Fruit fly (Drosophila melanogaster) whole organism, embryonic: ENCODE measurements around the gene CG6216.

Experiments
- Asciz ChIP-seq: fragments of 200-800 bp; sonication (Bioruptor generic); optimal IDR thresholded peaks from 2 replicates; lab custom pipeline; 2017; ENCODE audit warnings: missing biosample characterization, mild to moderate bottlenecking, missing genetic modification characterization, missing genetic modification reagents
- CG11695 ChIP-seq: fragments of 200-800 bp; sonication (Bioruptor generic); IDR thresholded peaks from 3 replicates; pipeline ENCODE4 v1.3.6; 2022; ENCODE audit warnings: missing biosample characterization, missing genetic modification characterization
- CG12299 ChIP-seq: fragments of 200-800 bp; sonication (Bioruptor generic); optimal IDR thresholded peaks from 2 replicates; lab custom pipeline; 2018; ENCODE audit warnings: missing biosample characterization, mild to moderate bottlenecking, missing genetic modification characterization
- CG12744 ChIP-seq: fragments of 200-800 bp; sonication (Bioruptor generic); optimal IDR thresholded peaks from 2 replicates; lab custom pipeline; 2016; ENCODE audit warnings: missing biosample characterization, missing genetic modification characterization
- CG12942 ChIP-seq: fragments of 200-800 bp; sonication (Bioruptor generic); optimal IDR thresholded peaks from 3 replicates; lab custom pipeline; 2016; ENCODE audit warnings: missing biosample characterization, missing genetic modification characterization
- CG13424 ChIP-seq: fragments of 200-800 bp; sonication (Bioruptor generic); optimal IDR thresholded peaks from 2 replicates; lab custom pipeline; 2019; ENCODE audit warnings: missing biosample characterization, mild to moderate bottlenecking, missing genetic modification characterization, moderate library complexity
- CG14710 ChIP-seq: fragments of 200-800 bp; sonication (Bioruptor generic); optimal IDR thresholded peaks from 3 replicates; lab custom pipeline; 2019; ENCODE audit warnings: missing biosample characterization, mild to moderate bottlenecking, missing genetic modification characterization, moderate library complexity
- CG15479 ChIP-seq: fragments of 200-800 bp; sonication (Bioruptor generic); optimal IDR thresholded peaks from 3 replicates; lab custom pipeline; 2019; ENCODE audit warnings: missing biosample characterization, mild to moderate bottlenecking, missing genetic modification characterization, moderate library complexity
- CG15514 ChIP-seq: fragments of 200-800 bp; sonication (Bioruptor generic); optimal IDR thresholded peaks from 3 replicates; lab custom pipeline; 2017; ENCODE audit warnings: missing biosample characterization, missing genetic modification characterization, mild to moderate bottlenecking, moderate library complexity, missing genetic modification reagents
- CG15601 ChIP-seq: fragments of 200-800 bp; sonication (Bioruptor generic); optimal IDR thresholded peaks from 3 replicates; lab custom pipeline; 2019; ENCODE audit warnings: missing biosample characterization, mild to moderate bottlenecking, missing genetic modification characterization, moderate library complexity
- CG17359 ChIP-seq: fragments of 200-800 bp; sonication (Bioruptor generic); optimal IDR thresholded peaks from 3 replicates; lab custom pipeline; 2018; ENCODE audit warnings: missing biosample characterization, mild to moderate bottlenecking, missing genetic modification characterization, moderate library complexity
- CG1792 ChIP-seq: fragments of 200-800 bp; sonication (Bioruptor generic); optimal IDR thresholded peaks from 2 replicates; lab custom pipeline; 2016; ENCODE audit warnings: missing biosample characterization, missing genetic modification characterization
- CG2199 ChIP-seq: fragments of 200-800 bp; sonication (Bioruptor generic); IDR thresholded peaks from 3 replicates; pipeline ENCODE4 v1.3.6; 2022; ENCODE audit warnings: missing biosample characterization, missing genetic modification characterization
- CG2712 ChIP-seq: fragments of 200-800 bp; optimal IDR thresholded peaks from 3 replicates; lab custom pipeline; 2019; ENCODE audit warnings: missing biosample characterization, mild to moderate bottlenecking, missing genetic modification characterization, moderate library complexity
- CG2875 ChIP-seq: fragments of 200-800 bp; sonication (Bioruptor generic); optimal IDR thresholded peaks from 2 replicates; lab custom pipeline; 2017; ENCODE audit warnings: missing biosample characterization, mild to moderate bottlenecking, missing genetic modification characterization, missing genetic modification reagents
- CG5245 ChIP-seq: fragments of 200-800 bp; sonication (Bioruptor generic); optimal IDR thresholded peaks from 3 replicates; lab custom pipeline; 2016; ENCODE audit warnings: missing biosample characterization, missing genetic modification characterization
- CG5953 ChIP-seq: fragments of 200-800 bp; sonication (Bioruptor generic); IDR thresholded peaks from 2 replicates; pipeline ENCODE4 v1.3.6; 2022; ENCODE audit warnings: missing biosample characterization, missing genetic modification characterization
- CG6854 ChIP-seq: fragments of 200-800 bp; sonication (Bioruptor generic); optimal IDR thresholded peaks from 3 replicates; lab custom pipeline; 2017; ENCODE audit warnings: missing biosample characterization, mild to moderate bottlenecking, missing genetic modification characterization
- CG7556 ChIP-seq: fragments of 200-800 bp; sonication (Bioruptor generic); optimal IDR thresholded peaks from 2 replicates; lab custom pipeline; 2017; ENCODE audit warnings: missing biosample characterization, mild to moderate bottlenecking, missing genetic modification characterization
- CG9727 ChIP-seq: fragments of 200-800 bp; sonication (Bioruptor generic); optimal IDR thresholded peaks from 3 replicates; lab custom pipeline; 2017; ENCODE audit warnings: missing biosample characterization, mild to moderate bottlenecking, missing genetic modification characterization
- Chrac-16 ChIP-seq: fragments of 200-800 bp; sonication (Bioruptor generic); optimal IDR thresholded peaks from 3 replicates; lab custom pipeline; 2016; ENCODE audit warnings: missing biosample characterization, missing genetic modification characterization
- D19A ChIP-seq: fragments of 200-800 bp; optimal IDR thresholded peaks from 3 replicates; lab custom pipeline; 2019; ENCODE audit warnings: missing biosample characterization, mild to moderate bottlenecking, missing genetic modification characterization, moderate library complexity
- Hr39 ChIP-seq: fragments of >200 bp; optimal IDR thresholded peaks from 2 replicates; lab custom pipeline; 2017
- Kr ChIP-seq: fragments of 200-800 bp; sonication (Bioruptor generic); optimal IDR thresholded peaks from 2 replicates; lab custom pipeline; 2017; ENCODE audit warnings: missing biosample characterization, mild to moderate bottlenecking, missing genetic modification characterization
- Lhr ChIP-seq: fragments of 200-800 bp; sonication (Bioruptor generic); optimal IDR thresholded peaks from 3 replicates; lab custom pipeline; 2017; ENCODE audit warnings: mild to moderate bottlenecking, missing biosample characterization, missing genetic modification reagents, missing genetic modification characterization
- Max ChIP-seq: fragments of 200-800 bp; sonication (Bioruptor generic); optimal IDR thresholded peaks from 2 replicates; lab custom pipeline; 2016; ENCODE audit warnings: missing biosample characterization, mild to moderate bottlenecking, missing genetic modification characterization
- Pdp1 ChIP-seq, 2 experiments: fragments of 200-800 bp; sonication (Bioruptor generic); optimal IDR thresholded peaks; 3 replicates each; lab custom pipeline; 2016; ENCODE audit warnings: missing biosample characterization in 2 of 2, missing genetic modification characterization in 2 of 2, mild to moderate bottlenecking in 1 of 2, moderate library complexity in 1 of 2
- Trl ChIP-seq, 3 experiments: fragments of >200 bp in 2 of 3; fragments of 200-800 bp in 1 of 3; sonication (Bioruptor generic) in 1 of 3; optimal IDR thresholded peaks; 2 replicates in 1 of 3; 3 replicates in 2 of 3; lab custom pipeline; 2016 to 2017; ENCODE audit warnings: missing biosample characterization in 1 of 3, missing genetic modification characterization in 1 of 3
- bcd ChIP-seq: fragments of 200-800 bp; sonication (Bioruptor generic); optimal IDR thresholded peaks from 2 replicates; lab custom pipeline; 2017; ENCODE audit warnings: missing biosample characterization, mild to moderate bottlenecking, missing genetic modification characterization
- cad ChIP-seq: fragments of >200 bp; optimal IDR thresholded peaks from 2 replicates; lab custom pipeline; 2017; ENCODE audit warnings: missing biosample characterization, missing genetic modification characterization
- dmrt99B ChIP-seq: fragments of 200-800 bp; sonication (Bioruptor generic); optimal IDR thresholded peaks from 2 replicates; lab custom pipeline; 2018; ENCODE audit warnings: missing biosample characterization, mild to moderate bottlenecking, missing genetic modification characterization, moderate library complexity
- emc ChIP-seq: fragments of 200-800 bp; sonication (Bioruptor generic); optimal IDR thresholded peaks from 2 replicates; lab custom pipeline; 2016; ENCODE audit warnings: missing biosample characterization, missing genetic modification characterization
- fd3F ChIP-seq: fragments of 200-800 bp; sonication (Bioruptor generic); optimal IDR thresholded peaks from 2 replicates; lab custom pipeline; 2018; ENCODE audit warnings: missing biosample characterization, mild to moderate bottlenecking, missing genetic modification characterization, moderate library complexity
- fd96Cb ChIP-seq: fragments of 200-800 bp; sonication (Bioruptor generic); optimal IDR thresholded peaks from 2 replicates; lab custom pipeline; 2018; ENCODE audit warnings: missing biosample characterization, mild to moderate bottlenecking, missing genetic modification characterization, moderate library complexity
- gcm ChIP-seq: fragments of 200-800 bp; sonication (Bioruptor generic); optimal IDR thresholded peaks from 2 replicates; lab custom pipeline; 2019; ENCODE audit warnings: missing biosample characterization, mild to moderate bottlenecking, missing genetic modification characterization, moderate library complexity
- gfzf ChIP-seq: fragments of 200-800 bp; sonication (Bioruptor generic); optimal IDR thresholded peaks from 2 replicates; lab custom pipeline; 2016; ENCODE audit warnings: missing biosample characterization, mild to moderate bottlenecking, missing genetic modification characterization, moderate library complexity
- gro ChIP-seq: fragments of 200-800 bp; sonication (Bioruptor generic); optimal IDR thresholded peaks from 2 replicates; lab custom pipeline; 2016; ENCODE audit warnings: missing biosample characterization, missing genetic modification characterization
- hb ChIP-seq: fragments of 200-800 bp; sonication (Bioruptor generic); IDR thresholded peaks from 3 replicates; pipeline ENCODE4 v1.3.6; 2022; ENCODE audit warnings: missing biosample characterization, missing genetic modification characterization; ENCODE audit not compliant: partially characterized antibody
- her ChIP-seq: fragments of 200-800 bp; sonication (Bioruptor generic); optimal IDR thresholded peaks from 2 replicates; lab custom pipeline; 2016; ENCODE audit warnings: missing biosample characterization, missing genetic modification characterization
- ind ChIP-seq: fragments of 200-800 bp; sonication (Bioruptor generic); optimal IDR thresholded peaks from 3 replicates; lab custom pipeline; 2016; ENCODE audit warnings: missing biosample characterization, missing genetic modification characterization
- ken ChIP-seq: fragments of 200-800 bp; sonication (Bioruptor generic); IDR thresholded peaks from 3 replicates; pipeline ENCODE4 v1.3.6; 2022; ENCODE audit warnings: missing biosample characterization, missing genetic modification characterization
- kni ChIP-seq: fragments of 200-800 bp; sonication (Bioruptor generic); optimal IDR thresholded peaks from 3 replicates; lab custom pipeline; 2017; ENCODE audit warnings: mild to moderate bottlenecking, missing biosample characterization, missing genetic modification reagents, missing genetic modification characterization
- luna ChIP-seq: fragments of 200-800 bp; sonication (Bioruptor generic); optimal IDR thresholded peaks from 2 replicates; lab custom pipeline; 2016; ENCODE audit warnings: missing biosample characterization, missing genetic modification characterization
- sens-2 ChIP-seq: fragments of 200-800 bp; sonication (Bioruptor generic); IDR thresholded peaks from 2 replicates; pipeline ENCODE4 v1.3.6; 2022; ENCODE audit warnings: missing biosample characterization, missing genetic modification characterization
- sna ChIP-seq: fragments of 200-800 bp; sonication (Bioruptor generic); IDR thresholded peaks from 2 replicates; pipeline ENCODE4 v1.3.6; 2022; ENCODE audit warnings: missing biosample characterization, missing genetic modification characterization; ENCODE audit not compliant: partially characterized antibody
- tap ChIP-seq: fragments of 200-800 bp; optimal IDR thresholded peaks from 3 replicates; lab custom pipeline; 2019; ENCODE audit warnings: missing biosample characterization, mild to moderate bottlenecking, missing genetic modification characterization, moderate library complexity
- trh ChIP-seq: fragments of 200-800 bp; sonication (Bioruptor generic); optimal IDR thresholded peaks from 2 replicates; lab custom pipeline; 2016; ENCODE audit warnings: missing biosample characterization, missing genetic modification characterization
- vfl ChIP-seq: fragments of 200-800 bp; sonication (Bioruptor generic); optimal IDR thresholded peaks from 2 replicates; lab custom pipeline; 2016; ENCODE audit warnings: missing biosample characterization, missing genetic modification characterization
- yki ChIP-seq: fragments of >200 bp; optimal IDR thresholded peaks from 3 replicates; lab custom pipeline; 2018

The CG6216 gene

DNA sequence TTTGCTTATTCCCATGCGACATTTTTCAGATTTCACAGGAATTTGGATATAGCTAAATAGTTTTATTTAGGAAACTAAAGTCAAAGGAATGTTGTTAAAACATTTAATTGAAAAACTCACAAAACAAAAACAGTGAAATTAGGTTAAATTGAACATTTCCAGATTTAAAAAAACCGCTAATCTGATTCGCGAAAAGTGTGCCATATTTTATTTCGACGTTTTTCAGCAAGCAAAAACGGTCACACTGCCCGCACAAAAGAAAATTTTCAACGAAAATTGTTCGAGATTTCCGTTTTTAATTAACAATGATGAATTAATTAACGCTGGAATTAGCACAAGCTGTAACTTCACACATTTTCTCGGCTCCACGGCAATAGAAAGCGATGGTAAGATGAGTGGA lies 41.1 kb downstream of the CG6216 start, which contains the start of the genes CG34012 and emei (continued):
- TF ChIP-seq her (GFP tag; lab: Kevin White, UChicago) (no peak), gfzf (GFP tag; lab: Kevin White, UChicago) (peak; percentile 77), CG2875 (GFP tag; lab: Kevin White, UChicago) (no peak), yki (lab: Kevin White, UChicago) (no peak), hb (no peak), CG15514 (GFP tag; lab: Kevin White, UChicago) (peak; percentile 79), CG5245 (GFP tag; lab: Kevin White, UChicago) (no peak), sna (GFP tag; lab: Robert Waterston, UW) (0 out of 2 replicates have a peak, but pooled peaks have one; percentile 30), CG2199 (no peak), luna (GFP tag; lab: Kevin White, UChicago) (no peak), Kr (GFP tag; lab: Kevin White, UChicago) (no peak), CG6854 (GFP tag; lab: Kevin White, UChicago) (no peak), Hr39 (lab: Kevin White, UChicago) (no peak), Lhr (GFP tag; lab: Kevin White, UChicago) (no peak), CG12942 (GFP tag; lab: Kevin White, UChicago) (no peak), CG9727 (no peak)

DNA sequence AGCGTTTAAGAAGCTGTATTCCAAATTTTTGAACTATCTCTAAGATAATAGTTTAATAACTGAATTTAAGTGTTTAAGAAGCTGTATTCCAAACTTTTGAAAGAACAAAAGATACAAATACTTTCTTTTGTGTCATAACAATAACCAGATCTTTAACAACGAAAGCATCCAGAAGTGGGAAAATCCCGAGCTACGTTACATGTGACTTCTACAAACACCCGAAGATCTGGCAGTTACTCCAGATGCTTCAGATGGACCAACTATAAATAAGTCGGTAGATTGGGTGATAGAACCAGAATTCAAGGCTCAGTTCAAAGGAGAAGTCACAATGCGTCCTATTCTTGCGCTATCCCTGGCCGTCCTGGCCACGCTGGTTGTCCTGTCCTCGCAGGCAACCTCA lies 42.6 kb downstream of the CG6216 start, which contains the start of gene CG12522:
Gene CG12522, plus strand, starts transcription at position 301 of the 400 bp plus-strand sequence.
- no peak for TF ChIP-seq ind (GFP tag; lab: Kevin White, UChicago)
- no peak for TF ChIP-seq CG1792
- no peak for TF ChIP-seq CG15601 (tag; lab: Kevin White, UChicago)
- no peak for TF ChIP-seq Max (GFP tag; lab: Kevin White, UChicago)
- TF ChIP-seq kni (GFP tag; lab: Kevin White, UChicago), result no peak
- no peak for TF ChIP-seq tap (tag; lab: Kevin White, UChicago)
- no peak for TF ChIP-seq CG15479 (GFP tag; lab: Kevin White, UChicago)
- no peak for TF ChIP-seq sens-2 (GFP tag; lab: Robert Waterston, UW)
- no peak for TF ChIP-seq dmrt99B
- no peak for TF ChIP-seq fd3F (GFP tag; lab: Kevin White, UChicago)
- no peak for TF ChIP-seq emc
- TF ChIP-seq ken (GFP tag; lab: Robert Waterston, UW), result no peak
- TF ChIP-seq CG15514 (GFP tag; lab: Kevin White, UChicago), result no peak
- TF ChIP-seq CG12299, result no peak
- no peak for TF ChIP-seq cad (GFP tag; lab: Kevin White, UChicago)
- TF ChIP-seq Chrac-16 (GFP tag; lab: Kevin White, UChicago), result no peak
- no peak for TF ChIP-seq gro (GFP tag; lab: Kevin White, UChicago)
- no peak for TF ChIP-seq bcd (GFP tag; lab: Kevin White, UChicago)
- TF ChIP-seq vfl (GFP tag; lab: Kevin White, UChicago), result no peak
- TF ChIP-seq trh (GFP tag; lab: Kevin White, UChicago), result no peak

dm6 chr3L:11107432-11107831 lies 43.2 kb downstream of the CG6216 start, which contains the start of gene CG32073:
CG32073 (minus strand) TSS chr3L:11107582.
- TF ChIP-seq CG5953 (GFP tag; lab: Robert Waterston, UW) (no peak), gfzf (GFP tag; lab: Kevin White, UChicago) (no peak), CG13424 (tag; lab: Kevin White, UChicago) (no peak), fd96Cb (tag; lab: Kevin White, UChicago) (peak; percentile 28), CG2712 (tag; lab: Kevin White, UChicago) (peak; percentile 44), gcm (GFP tag; lab: Kevin White, UChicago) (peak; percentile 23), CG11695 (GFP tag; lab: Robert Waterston, UW) (0 out of 3 replicates have a peak, but pooled peaks have one; percentile 20), CG17359 (tag; lab: Kevin White, UChicago) (peak; percentile 10), Asciz (GFP tag; lab: Kevin White, UChicago) (peak; percentile 23), Pdp1 (GFP tag; optimal IDR thresholded peaks at IDR 0.05; lab: Kevin White, UChicago) (no peak), CG12744 (GFP tag; lab: Kevin White, UChicago) (no peak), CG14710 (tag; lab: Kevin White, UChicago) (peak; percentile 42), Trl (optimal IDR thresholded peaks at IDR 0.05; lab: Kevin White, UChicago) (no peak), Trl (GFP tag; optimal IDR thresholded peaks at IDR 0.05; lab: Kevin White, UChicago) (peak; percentile 36), CG7556 (GFP tag; lab: Kevin White, UChicago) (peak; percentile 17), D19A (peak; percentile 48)
